Fruit fly (Drosophila melanogaster): ENCODE data around the gene Mgat4a.

dm6 chr3L:14752816-14753215, 9.0 kb upstream of the Mgat4a start:
- TF ChIP-seq h (GFP tag; optimal IDR thresholded peaks at IDR 0.05) (no peak), rgr (GFP tag; optimal IDR thresholded peaks at IDR 0.05) (no peak), Mio (GFP tag; optimal IDR thresholded peaks at IDR 0.05) (no peak), Abd-B (GFP tag; optimal IDR thresholded peaks at IDR 0.05) (no peak), br (GFP tag; optimal IDR thresholded peaks at IDR 0.05) (no peak), GATAd (GFP tag; optimal IDR thresholded peaks at IDR 0.05) (no peak), usp (GFP tag; optimal IDR thresholded peaks at IDR 0.05) (no peak), Dif (GFP tag; optimal IDR thresholded peaks at IDR 0.05; ENCODE audit: partially characterized antibody) (no peak), CG32264 (GFP tag; optimal IDR thresholded peaks at IDR 0.05) (no peak), pan (optimal IDR thresholded peaks at IDR 0.05) (no peak), Hnf4 (GFP tag; optimal IDR thresholded peaks at IDR 0.05) (no peak), N (GFP tag; optimal IDR thresholded peaks at IDR 0.05) (no peak), HLH106 (tag; optimal IDR thresholded peaks at IDR 0.05) (no peak), Hr83 (GFP tag; optimal IDR thresholded peaks at IDR 0.05; ENCODE audit: poor library complexity, severe bottlenecking) (no peak)
